Worm (Caenorhabditis elegans): ENCODE data around the gene srh-31.

DNA sequence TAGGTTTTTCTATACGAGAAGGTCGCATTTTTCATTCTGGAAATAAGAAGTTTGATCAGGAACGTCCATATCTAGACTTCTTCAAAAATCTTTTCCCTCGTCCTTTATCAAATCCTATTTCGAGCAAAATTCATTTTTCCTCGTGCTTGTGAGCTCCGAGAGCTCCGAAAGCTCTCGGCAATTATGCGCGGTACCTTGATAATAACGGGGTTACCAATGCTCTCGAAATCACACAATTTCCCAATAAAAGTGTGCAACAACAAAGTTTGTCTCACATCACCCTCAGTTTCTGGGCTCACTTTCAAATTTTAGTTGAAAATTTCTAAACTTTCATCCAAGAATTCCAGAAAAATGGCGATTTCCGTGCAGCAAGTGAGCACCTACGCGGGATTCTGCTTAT is 38.6 kb upstream of the srh-31 start, which contains the start of gene str-89:
- TF ChIP-seq ceh-24 (tag; optimal IDR thresholded peaks at IDR 0.05) = no peak
- no peak for TF ChIP-seq ama-1 (optimal IDR thresholded peaks at IDR 0.05)
- no peak for TF ChIP-seq unc-55 (GFP tag; optimal IDR thresholded peaks at IDR 0.05)
- TF ChIP-seq rnt-1 (tag; optimal IDR thresholded peaks at IDR 0.05) = no peak
- TF ChIP-seq pros-1 (tag; optimal IDR thresholded peaks at IDR 0.05) = no peak
- no peak for TF ChIP-seq pat-9 (tag; optimal IDR thresholded peaks at IDR 0.05)
- no peak for TF ChIP-seq che-1 (tag; optimal IDR thresholded peaks at IDR 0.05)
- no peak for TF ChIP-seq pha-2 (tag; optimal IDR thresholded peaks at IDR 0.05)
- TF ChIP-seq unc-3 (GFP tag; conservative IDR thresholded peaks at IDR 0.05) = no peak
- TF ChIP-seq unc-3 (tag; optimal IDR thresholded peaks at IDR 0.05) = no peak
- TF ChIP-seq nhr-11 (tag; optimal IDR thresholded peaks at IDR 0.05) = no peak
- TF ChIP-seq elt-4 (tag; optimal IDR thresholded peaks at IDR 0.05) = no peak
- TF ChIP-seq dmd-4 (tag; optimal IDR thresholded peaks at IDR 0.05; ENCODE audit: borderline replicate concordance) = no peak

Data from whole organism, late embryonic.